Fruit fly (Drosophila melanogaster) Kc167 (cell line): Measurements from ENCODE around the gene Fam92.

Source experiments
- psq ChIP-seq: fragments of >200 bp; optimal IDR thresholded peaks from 2 replicates; lab custom pipeline; 2017; ENCODE audit warnings: missing external identifiers
- ttk ChIP-seq: sonication (Bioruptor generic); optimal IDR thresholded peaks from 2 replicates; lab custom pipeline; 2017; ENCODE audit warnings: missing external identifiers

dm6 chr2L:12464065-12464464, 39.4 kb downstream of the Fam92 start:
- TF ChIP-seq psq (lab: Kevin White, UChicago): no peak
- no peak for TF ChIP-seq ttk
